Worm (Caenorhabditis elegans) whole organism, L2 larva: Measurements from ENCODE around the gene egl-27.

Experiments
- C34F6.9 ChIP-seq: fragments of 150-350 bp; optimal IDR thresholded peaks from 2 replicates; lab custom pipeline; 2014; ENCODE audit warnings: missing biosample characterization, missing genetic modification characterization
- F13H6.1 ChIP-seq: sonication (generic microtip); optimal IDR thresholded peaks from 2 replicates; lab custom pipeline; 2016; ENCODE audit warnings: missing genetic modification characterization, missing compliant biosample characterization
- R02D3.7 ChIP-seq: fragments of 150-350 bp; optimal IDR thresholded peaks from 2 replicates; lab custom pipeline; 2014; ENCODE audit warnings: missing biosample characterization, missing genetic modification characterization
- ZK546.5 ChIP-seq: sonication (generic microtip); optimal IDR thresholded peaks from 2 replicates; lab custom pipeline; 2017; ENCODE audit warnings: missing biosample characterization, missing genetic modification characterization
- blmp-1 ChIP-seq: sonication (generic microtip); optimal IDR thresholded peaks from 2 replicates; lab custom pipeline; 2017; ENCODE audit warnings: missing genetic modification characterization, mild to moderate bottlenecking, missing compliant biosample characterization, antibody characterized with exemption, moderate library complexity; ENCODE audit not compliant: insufficient read depth
- ceh-16 ChIP-seq: fragments of 150-350 bp; optimal IDR thresholded peaks from 2 replicates; lab custom pipeline; 2014; ENCODE audit warnings: missing biosample characterization, missing genetic modification characterization
- ceh-82 ChIP-seq: fragments of 150-350 bp; optimal IDR thresholded peaks from 2 replicates; lab custom pipeline; 2014; ENCODE audit warnings: missing biosample characterization, missing genetic modification characterization
- crh-2 ChIP-seq: sonication (generic microtip); optimal IDR thresholded peaks from 2 replicates; lab custom pipeline; 2017; ENCODE audit warnings: missing biosample characterization, missing genetic modification characterization
- dmd-4 ChIP-seq: sonication (generic microtip); optimal IDR thresholded peaks from 2 replicates; lab custom pipeline; 2017; ENCODE audit warnings: missing biosample characterization, missing genetic modification characterization
- egl-27 ChIP-seq: sonication (generic microtip); optimal IDR thresholded peaks from 3 replicates; lab custom pipeline; 2017; ENCODE audit warnings: missing biosample characterization, missing genetic modification reagents, missing genetic modification characterization
- elt-1 ChIP-seq: fragments of 150-350 bp; optimal IDR thresholded peaks from 2 replicates; lab custom pipeline; 2014; ENCODE audit warnings: missing biosample characterization, missing genetic modification characterization
- elt-3 ChIP-seq: sonication (generic microtip); optimal IDR thresholded peaks from 2 replicates; lab custom pipeline; 2017; ENCODE audit warnings: missing biosample characterization, missing genetic modification characterization
- fos-1 ChIP-seq: fragments of 150-350 bp; optimal IDR thresholded peaks from 2 replicates; lab custom pipeline; 2014; ENCODE audit warnings: missing biosample characterization, missing genetic modification characterization
- gmeb-1 ChIP-seq: fragments of 150-350 bp; optimal IDR thresholded peaks from 2 replicates; lab custom pipeline; 2014; ENCODE audit warnings: missing biosample characterization, missing genetic modification characterization
- lin-13 ChIP-seq: fragments of 150-350 bp; optimal IDR thresholded peaks from 2 replicates; lab custom pipeline; 2014; ENCODE audit warnings: missing biosample characterization, missing genetic modification reagents, missing genetic modification characterization
- lin-39 ChIP-seq: fragments of 150-350 bp; optimal IDR thresholded peaks from 2 replicates; lab custom pipeline; 2014; ENCODE audit warnings: missing biosample characterization, missing genetic modification reagents, missing genetic modification characterization
- lsy-2 ChIP-seq, 2 experiments: fragments of 150-350 bp in 1 of 2; sonication (generic microtip) in 1 of 2; optimal IDR thresholded peaks; 2 replicates each; lab custom pipeline; 2014 to 2017; ENCODE audit warnings: missing biosample characterization in 2 of 2, missing genetic modification characterization in 2 of 2
- mab-5 ChIP-seq: fragments of 150-350 bp; optimal IDR thresholded peaks from 2 replicates; lab custom pipeline; 2014; ENCODE audit warnings: missing biosample characterization, missing genetic modification characterization
- mbf-1 ChIP-seq: sonication (generic microtip); optimal IDR thresholded peaks from 2 replicates; lab custom pipeline; 2017; ENCODE audit warnings: missing biosample characterization, missing genetic modification characterization
- mdl-1 ChIP-seq, 2 experiments: fragments of 150-350 bp in 1 of 2; sonication (generic microtip) in 1 of 2; optimal IDR thresholded peaks; 2 replicates each; lab custom pipeline; 2017; ENCODE audit warnings: missing biosample characterization in 2 of 2, missing genetic modification characterization in 2 of 2
- nhr-10 ChIP-seq: sonication (generic microtip); optimal IDR thresholded peaks from 2 replicates; lab custom pipeline; 2017; ENCODE audit warnings: missing biosample characterization, missing genetic modification characterization
- nhr-11 ChIP-seq: fragments of 150-350 bp; optimal IDR thresholded peaks from 2 replicates; lab custom pipeline; 2014; ENCODE audit warnings: missing biosample characterization, missing genetic modification characterization
- nhr-12 ChIP-seq: fragments of 150-350 bp; optimal IDR thresholded peaks from 2 replicates; lab custom pipeline; 2014; ENCODE audit warnings: missing biosample characterization, missing genetic modification characterization
- nhr-129 ChIP-seq: fragments of 150-350 bp; optimal IDR thresholded peaks from 2 replicates; lab custom pipeline; 2014; ENCODE audit warnings: missing biosample characterization, missing genetic modification characterization
- nhr-21 ChIP-seq: fragments of 150-350 bp; optimal IDR thresholded peaks from 2 replicates; lab custom pipeline; 2014; ENCODE audit warnings: missing biosample characterization, missing genetic modification characterization
- nhr-237 ChIP-seq: fragments of 150-350 bp; optimal IDR thresholded peaks from 2 replicates; lab custom pipeline; 2014; ENCODE audit warnings: missing biosample characterization, missing genetic modification characterization
- nhr-25 ChIP-seq: fragments of 150-350 bp; sonication (generic microtip); optimal IDR thresholded peaks from 3 replicates; lab custom pipeline; 2014; ENCODE audit warnings: missing biosample characterization, missing genetic modification characterization
- nhr-6 ChIP-seq: fragments of 150-350 bp; optimal IDR thresholded peaks from 2 replicates; lab custom pipeline; 2014; ENCODE audit warnings: missing biosample characterization, missing genetic modification characterization
- nhr-77 ChIP-seq: fragments of 150-350 bp; optimal IDR thresholded peaks from 2 replicates; lab custom pipeline; 2014; ENCODE audit warnings: missing biosample characterization, missing genetic modification characterization
- sem-4 ChIP-seq: fragments of 150-350 bp; optimal IDR thresholded peaks from 2 replicates; lab custom pipeline; 2014; ENCODE audit warnings: missing biosample characterization, missing genetic modification reagents, missing genetic modification characterization
- skn-1 ChIP-seq: sonication (generic microtip); optimal IDR thresholded peaks from 2 replicates; lab custom pipeline; 2017; ENCODE audit warnings: missing biosample characterization, missing genetic modification characterization
- sma-3 ChIP-seq: sonication (generic microtip); optimal IDR thresholded peaks from 2 replicates; lab custom pipeline; 2016; ENCODE audit warnings: missing genetic modification reagents, missing genetic modification characterization, missing compliant biosample characterization
- sma-9 ChIP-seq, 2 experiments: fragments of 150-350 bp in 1 of 2; sonication (generic microtip) in 1 of 2; optimal IDR thresholded peaks; 2 replicates each; lab custom pipeline; 2014 to 2016; ENCODE audit warnings: missing genetic modification characterization in 2 of 2, mild to moderate bottlenecking in 1 of 2, missing biosample characterization in 1 of 2, missing compliant biosample characterization in 1 of 2, missing genetic modification reagents in 1 of 2, moderate library complexity in 1 of 2
- unc-39 ChIP-seq: fragments of 150-350 bp; optimal IDR thresholded peaks from 2 replicates; lab custom pipeline; 2014; ENCODE audit warnings: missing biosample characterization, missing genetic modification characterization
- unc-55 ChIP-seq: fragments of 150-350 bp; sonication (generic microtip); optimal IDR thresholded peaks from 3 replicates; lab custom pipeline; 2014; ENCODE audit warnings: missing biosample characterization, missing genetic modification reagents, missing genetic modification characterization
- unc-62 ChIP-seq: fragments of 150-350 bp; optimal IDR thresholded peaks from 2 replicates; lab custom pipeline; 2014; ENCODE audit warnings: missing biosample characterization, missing genetic modification reagents, missing genetic modification characterization
- zag-1 ChIP-seq: fragments of 150-350 bp; optimal IDR thresholded peaks from 2 replicates; lab custom pipeline; 2014; ENCODE audit warnings: missing biosample characterization, missing genetic modification characterization
- ztf-1 ChIP-seq: fragments of 200-800 bp; sonication (Bioruptor generic); conservative IDR thresholded peaks from 2 replicates; pipeline ENCODE4 v1.3.6; 2022; ENCODE audit warnings: missing genetic modification characterization, missing compliant biosample characterization
- ztf-11 ChIP-seq: sonication (generic microtip); optimal IDR thresholded peaks from 2 replicates; lab custom pipeline; 2017; ENCODE audit warnings: missing biosample characterization, missing genetic modification characterization

Gene egl-27

DNA sequence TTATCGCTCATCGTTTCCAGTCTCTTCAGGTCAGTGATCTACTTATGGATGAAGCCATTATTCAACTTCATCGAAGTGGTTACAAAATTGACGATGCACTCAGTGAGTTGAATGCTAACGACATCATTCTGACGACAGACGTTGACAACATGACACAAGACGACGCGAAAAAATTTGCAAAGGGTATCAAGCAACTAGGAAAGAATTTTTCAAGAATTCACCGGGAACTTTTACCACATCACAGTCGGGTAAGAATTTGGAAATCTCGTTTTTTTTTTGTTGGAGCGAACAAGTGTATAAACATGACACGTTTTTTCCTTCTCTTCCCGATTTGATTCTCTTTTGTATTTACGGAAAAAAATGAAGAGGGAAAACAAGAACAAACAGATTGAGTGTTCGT lies 5.9 kb downstream of the egl-27 start:
- TF ChIP-seq nhr-237 (tag; lab: Kevin White, UChicago) (no peak), elt-1 (tag; lab: Kevin White, UChicago) (no peak), blmp-1 (tag; lab: Kevin White, UChicago) (no peak), skn-1 (tag; lab: Kevin White, UChicago) (no peak), nhr-11 (tag; lab: Kevin White, UChicago) (no peak), gmeb-1 (tag; lab: Kevin White, UChicago) (no peak), dmd-4 (tag; lab: Kevin White, UChicago) (no peak), crh-2 (tag; lab: Kevin White, UChicago) (no peak), nhr-12 (tag; lab: Kevin White, UChicago) (no peak), mdl-1 (tag; optimal IDR thresholded peaks at IDR 0.05; lab: Kevin White, UChicago) (no peak), nhr-25 (tag; lab: Kevin White, UChicago) (no peak)

DNA sequence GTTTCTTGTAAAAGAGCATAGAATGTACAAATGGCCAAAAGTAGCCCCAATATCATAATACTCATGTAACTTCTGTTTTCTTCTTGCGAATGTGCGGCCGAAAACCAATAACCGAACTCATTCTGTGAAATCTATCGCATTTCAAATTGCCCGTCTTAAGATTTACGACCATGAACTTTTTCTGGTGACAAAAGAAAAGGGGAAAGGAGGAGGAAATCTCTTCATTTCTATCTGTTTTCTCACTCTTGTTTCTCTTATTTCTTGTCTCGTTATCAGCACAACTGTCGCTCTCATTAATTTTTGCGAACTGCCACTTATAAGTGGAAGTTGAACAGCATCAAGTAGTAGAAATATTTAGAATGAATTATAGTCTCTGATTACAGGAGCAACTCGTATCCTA lies 6.3 kb downstream of the egl-27 start:
- no peak for TF ChIP-seq nhr-21 (tag; lab: Kevin White, UChicago)
- TF ChIP-seq nhr-10 (tag; lab: Kevin White, UChicago) = no peak
- peak; percentile 51 for TF ChIP-seq F13H6.1
- no peak for TF ChIP-seq ceh-16 (tag; lab: Kevin White, UChicago)
- TF ChIP-seq unc-62 (GFP tag; lab: Kevin White, UChicago) = no peak
- TF ChIP-seq ZK546.5 = no peak
- peak; percentile 45 for TF ChIP-seq sem-4 (tag; lab: Kevin White, UChicago)
- peak; percentile 39 for TF ChIP-seq mab-5 (tag; lab: Kevin White, UChicago)
- peak; percentile 19 for TF ChIP-seq nhr-25 (tag; lab: Kevin White, UChicago)
- TF ChIP-seq mdl-1 (tag; optimal IDR thresholded peaks at IDR 0.05; lab: Kevin White, UChicago) = no peak
- no peak for TF ChIP-seq ztf-1 (GFP tag; lab: Robert Waterston, UW)
- no peak for TF ChIP-seq mbf-1 (tag; lab: Kevin White, UChicago)
- TF ChIP-seq R02D3.7 (tag; lab: Kevin White, UChicago) = no peak
- peak in 1 of 2 experiments; percentile 28 for TF ChIP-seq lsy-2 (tag; optimal IDR thresholded peaks at IDR 0.05; lab: Kevin White, UChicago)
- TF ChIP-seq fos-1 (tag; lab: Kevin White, UChicago) = peak; percentile 26
- no peak for TF ChIP-seq ceh-82 (tag; lab: Kevin White, UChicago)
- no peak for TF ChIP-seq unc-39 (tag; lab: Kevin White, UChicago)
- TF ChIP-seq lin-13 (GFP tag; lab: Kevin White, UChicago) = peak; percentile 13
- no peak for TF ChIP-seq ztf-11 (tag; lab: Kevin White, UChicago)
- peak; percentile 87 for TF ChIP-seq egl-27
- TF ChIP-seq nhr-11 (tag; lab: Kevin White, UChicago) = no peak
- no peak for TF ChIP-seq nhr-77 (tag; lab: Kevin White, UChicago)
- no peak for TF ChIP-seq elt-3
- no peak for TF ChIP-seq skn-1 (tag; lab: Kevin White, UChicago)
- TF ChIP-seq zag-1 (tag; lab: Kevin White, UChicago) = no peak
- TF ChIP-seq nhr-6 (tag; lab: Kevin White, UChicago) = no peak
- peak; percentile 89 for TF ChIP-seq blmp-1 (tag; lab: Kevin White, UChicago)
- TF ChIP-seq crh-2 (tag; lab: Kevin White, UChicago) = peak; percentile 13
- peak; percentile 75 for TF ChIP-seq sma-9 (GFP tag; optimal IDR thresholded peaks at IDR 0.05; lab: Kevin White, UChicago)
- no peak for TF ChIP-seq sma-9 (tag; optimal IDR thresholded peaks at IDR 0.05; lab: Kevin White, UChicago)
- peak; percentile 49 for TF ChIP-seq nhr-129

DNA sequence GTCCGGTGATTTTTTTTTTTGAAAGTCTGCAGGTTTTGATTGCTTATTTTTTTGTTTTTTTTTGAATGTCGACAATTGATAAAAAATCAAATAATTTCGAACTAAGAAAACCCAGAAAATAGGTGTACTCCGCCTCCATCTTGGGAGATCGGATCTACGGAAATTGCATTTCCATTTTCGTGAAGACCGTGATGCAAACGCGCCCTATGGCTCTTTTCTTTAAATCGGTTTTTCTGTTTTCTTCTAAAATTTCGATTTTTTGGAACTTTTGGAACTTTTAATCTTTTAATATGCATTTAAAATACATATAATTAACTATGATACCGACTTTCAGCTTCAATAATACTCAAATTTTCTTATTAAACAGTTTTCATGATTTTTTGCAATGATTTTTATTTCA lies 7.2 kb downstream of the egl-27 start:
- TF ChIP-seq nhr-237 (tag; lab: Kevin White, UChicago) = no peak
- TF ChIP-seq ceh-82 (tag; lab: Kevin White, UChicago) = no peak
- TF ChIP-seq nhr-129 = no peak
- TF ChIP-seq unc-55 (GFP tag; lab: Kevin White, UChicago) = peak; percentile 27
- no peak for TF ChIP-seq lin-39 (tag; lab: Kevin White, UChicago)
- no peak for TF ChIP-seq sma-3 (GFP tag; lab: Kevin White, UChicago)
- no peak for TF ChIP-seq C34F6.9 (tag; lab: Kevin White, UChicago)
- TF ChIP-seq zag-1 (tag; lab: Kevin White, UChicago) = no peak
